Fruit fly (Drosophila melanogaster) whole organism, prepupa: ENCODE data around the gene CG9928.

Experiments used
- Blimp-1 ChIP-seq: fragments of 200-800 bp; sonication (Bioruptor generic); optimal IDR thresholded peaks from 3 replicates; lab custom pipeline; 2017; ENCODE audit warnings: missing biosample characterization, missing genetic modification characterization, mild to moderate bottlenecking, moderate library complexity, missing genetic modification reagents
- CG10631 ChIP-seq: fragments of 200-800 bp; sonication (Bioruptor generic); optimal IDR thresholded peaks from 2 replicates; lab custom pipeline; 2016; ENCODE audit warnings: missing biosample characterization, missing genetic modification characterization
- CG11294 ChIP-seq: fragments of 200-800 bp; sonication (Bioruptor generic); IDR thresholded peaks from 2 replicates; pipeline ENCODE4 v1.3.6; 2022; ENCODE audit warnings: missing biosample characterization, missing genetic modification characterization
- CG11762 ChIP-seq: fragments of 200-800 bp; sonication (Bioruptor generic); optimal IDR thresholded peaks from 3 replicates; lab custom pipeline; 2016; ENCODE audit warnings: missing biosample characterization, missing genetic modification characterization; ENCODE audit not compliant: insufficient read depth
- CG11902 ChIP-seq: fragments of 200-800 bp; sonication (Bioruptor generic); optimal IDR thresholded peaks from 3 replicates; lab custom pipeline; 2016; ENCODE audit warnings: missing biosample characterization, missing genetic modification characterization
- CG1621 ChIP-seq: fragments of 200-800 bp; sonication (Bioruptor generic); optimal IDR thresholded peaks from 3 replicates; lab custom pipeline; 2018; ENCODE audit warnings: missing biosample characterization, mild to moderate bottlenecking, missing genetic modification characterization
- CG3032 ChIP-seq: fragments of 200-800 bp; optimal IDR thresholded peaks from 2 replicates; lab custom pipeline; 2019; ENCODE audit warnings: missing biosample characterization, mild to moderate bottlenecking, missing genetic modification characterization, moderate library complexity
- CG31627 ChIP-seq: fragments of 200-800 bp; sonication (Bioruptor generic); optimal IDR thresholded peaks from 3 replicates; lab custom pipeline; 2016; ENCODE audit warnings: missing biosample characterization, missing genetic modification characterization
- CG32006 ChIP-seq: fragments of 200-800 bp; sonication (Bioruptor generic); optimal IDR thresholded peaks from 3 replicates; lab custom pipeline; 2017; ENCODE audit warnings: missing biosample characterization, mild to moderate bottlenecking, missing genetic modification characterization
- CG34406 ChIP-seq: fragments of 200-800 bp; sonication (Bioruptor generic); optimal IDR thresholded peaks from 3 replicates; lab custom pipeline; 2016; ENCODE audit warnings: missing biosample characterization, missing genetic modification characterization
- CG3919 ChIP-seq: fragments of 200-800 bp; sonication (Bioruptor generic); optimal IDR thresholded peaks from 3 replicates; lab custom pipeline; 2016; ENCODE audit warnings: missing biosample characterization, missing genetic modification characterization
- CG4318 ChIP-seq: fragments of 200-800 bp; sonication (Bioruptor generic); optimal IDR thresholded peaks from 3 replicates; lab custom pipeline; 2017; ENCODE audit warnings: missing biosample characterization, mild to moderate bottlenecking, missing genetic modification characterization
- CG6163 ChIP-seq: fragments of 200-800 bp; sonication (Bioruptor generic); IDR thresholded peaks from 3 replicates; pipeline ENCODE4 v1.3.6; 2022; ENCODE audit warnings: missing biosample characterization, missing genetic modification characterization
- CG6276 ChIP-seq: fragments of 200-800 bp; sonication (Bioruptor generic); optimal IDR thresholded peaks from 2 replicates; lab custom pipeline; 2017; ENCODE audit warnings: missing biosample characterization, mild to moderate bottlenecking, missing genetic modification characterization
- CG6792 ChIP-seq: fragments of 200-800 bp; sonication (Bioruptor generic); optimal IDR thresholded peaks from 3 replicates; lab custom pipeline; 2016; ENCODE audit warnings: missing biosample characterization, missing genetic modification characterization
- CG6808 ChIP-seq: fragments of 200-800 bp; sonication (Bioruptor generic); optimal IDR thresholded peaks from 3 replicates; lab custom pipeline; 2017; ENCODE audit warnings: missing biosample characterization, missing genetic modification characterization, mild to moderate bottlenecking, moderate library complexity, missing genetic modification reagents
- CG7368 ChIP-seq: fragments of 200-800 bp; sonication (Bioruptor generic); optimal IDR thresholded peaks from 3 replicates; lab custom pipeline; 2016; ENCODE audit warnings: missing biosample characterization, missing genetic modification characterization
- CG8119 ChIP-seq: fragments of 200-800 bp; sonication (Bioruptor generic); IDR thresholded peaks from 3 replicates; pipeline ENCODE4 v1.3.6; 2022; ENCODE audit warnings: missing biosample characterization, missing genetic modification characterization
- CG8319 ChIP-seq: fragments of 200-800 bp; sonication (Bioruptor generic); optimal IDR thresholded peaks from 3 replicates; lab custom pipeline; 2016; ENCODE audit warnings: missing biosample characterization, missing genetic modification characterization
- CG8632 ChIP-seq: fragments of 200-800 bp; sonication (Bioruptor generic); optimal IDR thresholded peaks from 3 replicates; lab custom pipeline; 2016; ENCODE audit warnings: missing biosample characterization, missing genetic modification characterization
- CG9139 ChIP-seq: fragments of 200-800 bp; sonication (Bioruptor generic); optimal IDR thresholded peaks from 3 replicates; lab custom pipeline; 2017; ENCODE audit warnings: missing biosample characterization, mild to moderate bottlenecking, missing genetic modification characterization
- Eip75B ChIP-seq: fragments of 200-800 bp; sonication (Bioruptor generic); optimal IDR thresholded peaks from 3 replicates; lab custom pipeline; 2016; ENCODE audit warnings: missing biosample characterization, missing genetic modification characterization
- Eip78C ChIP-seq: fragments of 200-800 bp; sonication (Bioruptor generic); peaks from one replicate; lab custom pipeline; 2016; ENCODE audit warnings: missing biosample characterization, missing genetic modification characterization
- Eip93F ChIP-seq: fragments of 200-800 bp; sonication (Bioruptor generic); optimal IDR thresholded peaks from 2 replicates; lab custom pipeline; 2016; ENCODE audit warnings: missing biosample characterization, mild to moderate bottlenecking, missing genetic modification characterization
- Ets21C ChIP-seq: fragments of 200-800 bp; sonication (Bioruptor generic); optimal IDR thresholded peaks from 3 replicates; lab custom pipeline; 2016; ENCODE audit warnings: missing biosample characterization, missing genetic modification characterization
- Gug ChIP-seq: fragments of 200-800 bp; sonication (Bioruptor generic); IDR thresholded peaks from 2 replicates; pipeline ENCODE4 v1.3.6; 2022; ENCODE audit warnings: missing biosample characterization, missing genetic modification characterization
- Hr39 ChIP-seq: fragments of 200-800 bp; sonication (Bioruptor generic); optimal IDR thresholded peaks from 2 replicates; lab custom pipeline; 2016; ENCODE audit warnings: missing biosample characterization, missing genetic modification characterization
- Hr4 ChIP-seq: fragments of 200-800 bp; sonication (Bioruptor generic); optimal IDR thresholded peaks from 3 replicates; lab custom pipeline; 2016; ENCODE audit warnings: missing biosample characterization, missing genetic modification characterization
- Lpt ChIP-seq: fragments of 200-800 bp; sonication (Bioruptor generic); optimal IDR thresholded peaks from 3 replicates; lab custom pipeline; 2016; ENCODE audit warnings: missing biosample characterization, missing genetic modification characterization
- Met ChIP-seq: fragments of 200-800 bp; sonication (Bioruptor generic); optimal IDR thresholded peaks from 3 replicates; lab custom pipeline; 2016; ENCODE audit warnings: missing biosample characterization, missing genetic modification characterization
- OdsH ChIP-seq: fragments of 200-800 bp; sonication (Bioruptor generic); optimal IDR thresholded peaks from 3 replicates; lab custom pipeline; 2016; ENCODE audit warnings: missing biosample characterization, missing genetic modification characterization
- Sox102F ChIP-seq: fragments of 200-800 bp; sonication (Bioruptor generic); optimal IDR thresholded peaks from 2 replicates; lab custom pipeline; 2016; ENCODE audit warnings: missing biosample characterization, mild to moderate bottlenecking, missing genetic modification characterization
- Sox14 ChIP-seq: fragments of 200-800 bp; sonication (Bioruptor generic); optimal IDR thresholded peaks from 3 replicates; lab custom pipeline; 2016; ENCODE audit warnings: missing biosample characterization, missing genetic modification characterization
- Sox15 ChIP-seq: fragments of 200-800 bp; sonication (Bioruptor generic); optimal IDR thresholded peaks from 3 replicates; lab custom pipeline; 2016; ENCODE audit warnings: missing biosample characterization, missing genetic modification characterization
- achi ChIP-seq: fragments of 200-800 bp; sonication (Bioruptor generic); optimal IDR thresholded peaks from 3 replicates; lab custom pipeline; 2016; ENCODE audit warnings: missing biosample characterization, missing genetic modification characterization
- acj6 ChIP-seq: fragments of 200-800 bp; sonication (Bioruptor generic); optimal IDR thresholded peaks from 3 replicates; lab custom pipeline; 2016; ENCODE audit warnings: missing biosample characterization, missing genetic modification characterization
- cyc ChIP-seq: fragments of 200-800 bp; sonication (Bioruptor generic); optimal IDR thresholded peaks from 3 replicates; lab custom pipeline; 2016; ENCODE audit warnings: missing biosample characterization, missing genetic modification characterization
- dac ChIP-seq: fragments of 200-800 bp; sonication (Bioruptor generic); optimal IDR thresholded peaks from 2 replicates; lab custom pipeline; 2017; ENCODE audit warnings: missing biosample characterization, mild to moderate bottlenecking, missing genetic modification characterization
- dsx ChIP-seq: fragments of 200-800 bp; optimal IDR thresholded peaks from 3 replicates; lab custom pipeline; 2019; ENCODE audit warnings: missing biosample characterization, mild to moderate bottlenecking, missing genetic modification characterization, moderate library complexity; ENCODE audit not compliant: poor library complexity, severe bottlenecking
- eg ChIP-seq: fragments of 200-800 bp; sonication (Bioruptor generic); IDR thresholded peaks from 3 replicates; pipeline ENCODE4 v1.3.6; 2022; ENCODE audit warnings: missing biosample characterization, missing genetic modification characterization
- esn ChIP-seq: fragments of 200-800 bp; sonication (Bioruptor generic); optimal IDR thresholded peaks from 2 replicates; lab custom pipeline; 2016; ENCODE audit warnings: missing biosample characterization, mild to moderate bottlenecking, missing genetic modification characterization, moderate library complexity
- fd59A ChIP-seq: fragments of 200-800 bp; sonication (Bioruptor generic); optimal IDR thresholded peaks from 2 replicates; lab custom pipeline; 2017; ENCODE audit warnings: missing biosample characterization, mild to moderate bottlenecking, missing genetic modification characterization, missing genetic modification reagents
- fd85E ChIP-seq: fragments of 200-800 bp; sonication (Bioruptor generic); optimal IDR thresholded peaks from 3 replicates; lab custom pipeline; 2016; ENCODE audit warnings: missing biosample characterization, missing genetic modification characterization
- lz ChIP-seq: fragments of 200-800 bp; sonication (Bioruptor generic); optimal IDR thresholded peaks from 3 replicates; lab custom pipeline; 2016; ENCODE audit warnings: missing biosample characterization, missing genetic modification characterization
- net ChIP-seq: fragments of 200-800 bp; sonication (Bioruptor generic); optimal IDR thresholded peaks from 3 replicates; lab custom pipeline; 2016; ENCODE audit warnings: missing biosample characterization, missing genetic modification characterization
- pdm3 ChIP-seq: fragments of 200-800 bp; sonication (Bioruptor generic); optimal IDR thresholded peaks from 3 replicates; lab custom pipeline; 2016; ENCODE audit warnings: missing biosample characterization, missing genetic modification characterization
- ss ChIP-seq, 2 experiments: fragments of 200-800 bp; sonication (Bioruptor generic); optimal IDR thresholded peaks; 2 replicates in 1 of 2; 3 replicates in 1 of 2; lab custom pipeline; 2017 to 2018; ENCODE audit warnings: mild to moderate bottlenecking in 2 of 2, missing biosample characterization in 2 of 2, missing genetic modification characterization in 2 of 2, moderate library complexity in 1 of 2
- svp ChIP-seq: fragments of 200-800 bp; sonication (Bioruptor generic); peaks from one replicate; lab custom pipeline; 2016; ENCODE audit warnings: missing biosample characterization, missing genetic modification characterization
- topi ChIP-seq: fragments of 200-800 bp; sonication (Bioruptor generic); optimal IDR thresholded peaks from 3 replicates; lab custom pipeline; 2016; ENCODE audit warnings: missing biosample characterization, missing genetic modification characterization
- vri ChIP-seq: fragments of 200-800 bp; sonication (Bioruptor generic); optimal IDR thresholded peaks from 3 replicates; lab custom pipeline; 2016; ENCODE audit warnings: missing biosample characterization, mild to moderate bottlenecking, missing genetic modification characterization

CG9928 gene

dm6 chr2L:13154313-13154712 lies 11.6 kb upstream of the CG9928 start:
- TF ChIP-seq net (GFP tag; lab: Kevin White, UChicago): no peak
- no peak for TF ChIP-seq CG34406
- no peak for TF ChIP-seq eg (GFP tag; lab: Robert Waterston, UW)
- TF ChIP-seq topi (GFP tag; lab: Kevin White, UChicago): no peak
- TF ChIP-seq CG10631 (GFP tag; lab: Kevin White, UChicago): no peak
- no peak for TF ChIP-seq CG6163 (GFP tag; lab: Robert Waterston, UW)
- peak in 1 of 2 experiments; percentile 59 for TF ChIP-seq ss (GFP tag; optimal IDR thresholded peaks at IDR 0.05; lab: Kevin White, UChicago)
- no peak for TF ChIP-seq CG32006 (GFP tag; lab: Kevin White, UChicago)
- no peak for TF ChIP-seq dac
- no peak for TF ChIP-seq pdm3 (GFP tag; lab: Kevin White, UChicago)
- no peak for TF ChIP-seq svp (GFP tag; lab: Kevin White, UChicago)
- peak; percentile 42 for TF ChIP-seq Eip75B (GFP tag; lab: Kevin White, UChicago)

dm6 chr2L:13146254-13146653 lies 3.6 kb upstream of the CG9928 start:
- TF ChIP-seq CG6792 (GFP tag; lab: Kevin White, UChicago) (no peak), fd59A (GFP tag; lab: Kevin White, UChicago) (peak; percentile 56), CG1621 (tag; lab: Kevin White, UChicago) (peak; percentile 34), cyc (GFP tag; lab: Kevin White, UChicago) (peak; percentile 9), dsx (GFP tag; lab: Kevin White, UChicago) (peak; percentile 80), Hr4 (GFP tag; lab: Kevin White, UChicago) (no peak), fd85E (GFP tag; lab: Kevin White, UChicago) (no peak), CG6276 (GFP tag; lab: Kevin White, UChicago) (peak; percentile 24), Sox102F (GFP tag; lab: Kevin White, UChicago) (peak; percentile 7), OdsH (GFP tag; lab: Kevin White, UChicago) (peak; percentile 26), Hr39 (GFP tag; lab: Kevin White, UChicago) (no peak), CG3919 (GFP tag; lab: Kevin White, UChicago) (peak; percentile 43), CG32006 (GFP tag; lab: Kevin White, UChicago) (peak; percentile 61), lz (GFP tag; lab: Kevin White, UChicago) (no peak), CG8119 (GFP tag; lab: Robert Waterston, UW) (peak; percentile 40; the same call in 1 of the 3 replicates), CG11294 (no peak; the same call in 1 of the 2 replicates), CG4318 (GFP tag; lab: Kevin White, UChicago) (peak; percentile 36), CG6163 (GFP tag; lab: Robert Waterston, UW) (peak; percentile 44; the same call in 1 of the 3 replicates), CG8319 (GFP tag; lab: Kevin White, UChicago) (no peak), Eip78C (GFP tag; lab: Kevin White, UChicago) (peak; percentile 48), esn (peak; percentile 42), CG11762 (GFP tag; lab: Kevin White, UChicago) (peak; percentile 24), net (GFP tag; lab: Kevin White, UChicago) (peak; percentile 6), CG3032 (tag; lab: Kevin White, UChicago) (peak; percentile 85), Ets21C (GFP tag; lab: Kevin White, UChicago) (no peak), Lpt (GFP tag; lab: Kevin White, UChicago) (no peak), CG9139 (GFP tag; lab: Kevin White, UChicago) (peak; percentile 59), CG31627 (GFP tag; lab: Kevin White, UChicago) (no peak), CG8632 (peak; percentile 33), vri (GFP tag; lab: Kevin White, UChicago) (no peak), CG6808 (peak; percentile 70), Met (GFP tag; lab: Kevin White, UChicago) (peak; percentile 18), acj6 (GFP tag; lab: Kevin White, UChicago) (peak; percentile 56), Gug (GFP tag; lab: Robert Waterston, UW) (no peak), Eip93F (GFP tag; lab: Kevin White, UChicago) (no peak), Blimp-1 (GFP tag; lab: Kevin White, UChicago) (peak; percentile 15), CG7368 (GFP tag; lab: Kevin White, UChicago) (peak; percentile 35), svp (GFP tag; lab: Kevin White, UChicago) (peak; percentile 57), CG11902 (GFP tag; lab: Kevin White, UChicago) (peak; percentile 4), Sox15 (GFP tag; lab: Kevin White, UChicago) (no peak), eg (GFP tag; lab: Robert Waterston, UW) (0 out of 3 replicates have a peak, but pooled peaks have one; percentile 5), Sox14 (peak; percentile 16), achi (GFP tag; lab: Kevin White, UChicago) (peak; percentile 37)
